Worm (Caenorhabditis elegans) whole organism, midembryonic: ENCODE data around the gene cdk-5.

Source experiments
- T22C8.4 ChIP-seq: fragments of 200-800 bp; sonication (Bioruptor generic); IDR thresholded peaks from 2 replicates; pipeline ENCODE4 v1.3.6; 2022; ENCODE audit warnings: missing genetic modification characterization, missing compliant biosample characterization
- cog-1 ChIP-seq: sonication (generic microtip); optimal IDR thresholded peaks from 2 replicates; lab custom pipeline; 2016; ENCODE audit warnings: missing genetic modification characterization, missing compliant biosample characterization
- flt-1 ChIP-seq: fragments of 200-800 bp; sonication (Bioruptor generic); IDR thresholded peaks from 2 replicates; pipeline ENCODE4 v1.3.6; 2022; ENCODE audit warnings: missing genetic modification characterization, missing compliant biosample characterization
- klf-2 ChIP-seq: fragments of 200-800 bp; sonication (Bioruptor generic); conservative IDR thresholded peaks from 2 replicates; pipeline ENCODE4 v1.3.6; 2022; ENCODE audit warnings: missing genetic modification reagents, missing genetic modification characterization, missing compliant biosample characterization
- med-1 ChIP-seq: sonication (generic microtip); optimal IDR thresholded peaks from 2 replicates; lab custom pipeline; 2017; ENCODE audit warnings: missing genetic modification characterization, mild to moderate bottlenecking, missing compliant biosample characterization, antibody characterized with exemption, missing genetic modification reagents; ENCODE audit not compliant: insufficient read depth
- ref-1 ChIP-seq: fragments of 200-800 bp; sonication (Bioruptor generic); conservative IDR thresholded peaks from 2 replicates; pipeline ENCODE4 v1.3.6; 2022; ENCODE audit warnings: missing genetic modification reagents, missing genetic modification characterization, missing compliant biosample characterization
- tab-1 ChIP-seq: fragments of 200-800 bp; sonication (Bioruptor generic); IDR thresholded peaks from 2 replicates; pipeline ENCODE4 v1.3.6; 2022; ENCODE audit warnings: missing genetic modification characterization, missing compliant biosample characterization

ce11 chrIII:13465918-13466592 is at the start of gene cdk-5:
- no peak for TF ChIP-seq ref-1 (GFP tag; lab: Robert Waterston, UW)
- no peak for TF ChIP-seq T22C8.4
- no peak for TF ChIP-seq tab-1 (GFP tag; lab: Robert Waterston, UW)
- no peak for TF ChIP-seq klf-2 (GFP tag; lab: Robert Waterston, UW)
- no peak for TF ChIP-seq med-1 (GFP tag; lab: Kevin White, UChicago)
- no peak for TF ChIP-seq flt-1
- no peak for TF ChIP-seq cog-1 (tag; lab: Kevin White, UChicago)
